Fruit fly (Drosophila melanogaster) whole organism, embryonic: ENCODE measurements around the gene CG13000.

Experiments
- Blimp-1 ChIP-seq: fragments of 200-800 bp; sonication (Bioruptor generic); optimal IDR thresholded peaks from 3 replicates; lab custom pipeline; 2018; ENCODE audit warnings: missing biosample characterization, missing genetic modification characterization, mild to moderate bottlenecking, moderate library complexity, missing genetic modification reagents
- CG10267 ChIP-seq: fragments of 200-800 bp; sonication (Bioruptor generic); optimal IDR thresholded peaks from 2 replicates; lab custom pipeline; 2018; ENCODE audit warnings: missing biosample characterization, mild to moderate bottlenecking, missing genetic modification characterization, moderate library complexity
- CG12391 ChIP-seq: fragments of 200-800 bp; sonication (Bioruptor generic); optimal IDR thresholded peaks from 3 replicates; lab custom pipeline; 2018; ENCODE audit warnings: missing biosample characterization, mild to moderate bottlenecking, missing genetic modification characterization, moderate library complexity
- CG8388 ChIP-seq: fragments of 200-800 bp; sonication (Bioruptor generic); optimal IDR thresholded peaks from 2 replicates; lab custom pipeline; 2019; ENCODE audit warnings: missing biosample characterization, mild to moderate bottlenecking, missing genetic modification characterization, moderate library complexity
- H15 ChIP-seq: fragments of 200-800 bp; sonication (Bioruptor generic); IDR thresholded peaks from 3 replicates; pipeline ENCODE4 v1.3.6; 2022; ENCODE audit warnings: missing biosample characterization, missing genetic modification characterization
- Lpt ChIP-seq: fragments of >200 bp; optimal IDR thresholded peaks from 2 replicates; lab custom pipeline; 2018; ENCODE audit warnings: missing biosample characterization, missing genetic modification characterization
- Trl ChIP-seq, 3 experiments: fragments of >200 bp in 2 of 3; fragments of 200-800 bp in 1 of 3; sonication (Bioruptor generic) in 1 of 3; optimal IDR thresholded peaks; 2 replicates in 1 of 3; 3 replicates in 2 of 3; lab custom pipeline; 2016 to 2017; ENCODE audit warnings: missing biosample characterization in 1 of 3, missing genetic modification characterization in 1 of 3
- dmrt99B ChIP-seq: fragments of 200-800 bp; sonication (Bioruptor generic); optimal IDR thresholded peaks from 2 replicates; lab custom pipeline; 2018; ENCODE audit warnings: missing biosample characterization, mild to moderate bottlenecking, missing genetic modification characterization, moderate library complexity
- gcm2 ChIP-seq: fragments of 200-800 bp; sonication (Bioruptor generic); optimal IDR thresholded peaks from 2 replicates; lab custom pipeline; 2016; ENCODE audit warnings: missing biosample characterization, missing genetic modification characterization
- h ChIP-seq: fragments of >200 bp; optimal IDR thresholded peaks from 2 replicates; lab custom pipeline; 2017
- luna ChIP-seq: fragments of 200-800 bp; sonication (Bioruptor generic); optimal IDR thresholded peaks from 2 replicates; lab custom pipeline; 2016; ENCODE audit warnings: missing biosample characterization, missing genetic modification characterization
- sisA ChIP-seq: fragments of 200-800 bp; sonication (Bioruptor generic); IDR thresholded peaks from 2 replicates; pipeline ENCODE4 v1.3.6; 2022; ENCODE audit warnings: missing biosample characterization, missing genetic modification characterization

dm6 chrX:16926726-16927125 lies 21.5 kb downstream of the CG13000 start:
- no peak for TF ChIP-seq gcm2 (GFP tag; lab: Kevin White, UChicago)
- TF ChIP-seq H15 = no peak
- TF ChIP-seq h (lab: Kevin White, UChicago) = no peak
- TF ChIP-seq Blimp-1 (GFP tag; lab: Kevin White, UChicago) = no peak
- peak; percentile 45 for TF ChIP-seq CG8388 (GFP tag; lab: Kevin White, UChicago)
- TF ChIP-seq CG10267 = no peak
- TF ChIP-seq Trl (optimal IDR thresholded peaks at IDR 0.05; lab: Kevin White, UChicago) = no peak
- no peak for TF ChIP-seq Trl (GFP tag; optimal IDR thresholded peaks at IDR 0.05; lab: Kevin White, UChicago)
- no peak for TF ChIP-seq sisA (GFP tag; lab: Robert Waterston, UW)
- TF ChIP-seq CG12391 (tag; lab: Kevin White, UChicago) = no peak
- no peak for TF ChIP-seq Lpt (GFP tag; lab: Kevin White, UChicago)
- TF ChIP-seq luna (GFP tag; lab: Kevin White, UChicago) = no peak
- no peak for TF ChIP-seq dmrt99B (tag; lab: Kevin White, UChicago)
